Worm (Caenorhabditis elegans): Measurements from ENCODE around the gene C03H5.6.

ce11 chrII:423086-423485, 23.9 kb upstream of the C03H5.6 start, which contains the start of gene C24H12.8:
- no peak for TF ChIP-seq sea-2 (GFP tag; optimal IDR thresholded peaks at IDR 0.05)
- TF ChIP-seq nhr-77 (tag; optimal IDR thresholded peaks at IDR 0.05) = no peak
- TF ChIP-seq skn-1 (tag; optimal IDR thresholded peaks at IDR 0.05) = no peak
- no peak for TF ChIP-seq pha-4 (tag; optimal IDR thresholded peaks at IDR 0.05)
- no peak for TF ChIP-seq ama-1 (optimal IDR thresholded peaks at IDR 0.05)
- no peak for TF ChIP-seq ztf-4 (tag; optimal IDR thresholded peaks at IDR 0.05)
- no peak for TF ChIP-seq fkh-10 (GFP tag; optimal IDR thresholded peaks at IDR 0.05)
- TF ChIP-seq elt-2 (tag; optimal IDR thresholded peaks at IDR 0.05) = no peak
- no peak for TF ChIP-seq snpc-4 (tag; optimal IDR thresholded peaks at IDR 0.05)

Measured in whole organism, L3 larva.